Worm (Caenorhabditis elegans) whole organism, L4 larva: ENCODE data around the gene clec-67.

Experiments
- R02D3.7 ChIP-seq: fragments of 150-350 bp; sonication (generic microtip); optimal IDR thresholded peaks from 3 replicates; lab custom pipeline; 2014; ENCODE audit warnings: missing biosample characterization, missing genetic modification characterization
- ZK546.5 ChIP-seq, 2 experiments: sonication (generic microtip); optimal IDR thresholded peaks; 2 replicates each; lab custom pipeline; 2017; ENCODE audit warnings: missing biosample characterization in 2 of 2, missing genetic modification characterization in 2 of 2
- aly-2 ChIP-seq: sonication (generic microtip); optimal IDR thresholded peaks from 2 replicates; lab custom pipeline; 2018; ENCODE audit warnings: missing biosample characterization, missing genetic modification characterization
- dve-1 ChIP-seq: sonication (generic microtip); optimal IDR thresholded peaks from 2 replicates; lab custom pipeline; 2017; ENCODE audit warnings: antibody characterized with exemption, mild to moderate bottlenecking, missing genetic modification characterization, missing compliant biosample characterization; ENCODE audit not compliant: insufficient read depth
- fos-1 ChIP-seq: fragments of 150-350 bp; optimal IDR thresholded peaks from 2 replicates; lab custom pipeline; 2014; ENCODE audit warnings: missing biosample characterization, missing genetic modification characterization
- nhr-10 ChIP-seq: fragments of 150-350 bp; optimal IDR thresholded peaks from 2 replicates; lab custom pipeline; 2014; ENCODE audit warnings: missing biosample characterization, missing genetic modification characterization
- nhr-237 ChIP-seq: sonication (generic microtip); optimal IDR thresholded peaks from 2 replicates; lab custom pipeline; 2017; ENCODE audit warnings: missing biosample characterization, missing genetic modification characterization
- nhr-76 ChIP-seq: fragments of 150-350 bp; optimal IDR thresholded peaks from 2 replicates; lab custom pipeline; 2014; ENCODE audit warnings: missing biosample characterization, missing genetic modification characterization
- nhr-77 ChIP-seq: fragments of 150-350 bp; optimal IDR thresholded peaks from 2 replicates; lab custom pipeline; 2014; ENCODE audit warnings: missing biosample characterization, missing genetic modification characterization
- pha-4 ChIP-seq, 2 experiments: fragments of 150-350 bp in 1 of 2; fragments of 200-800 bp in 1 of 2; sonication (Bioruptor generic) in 1 of 2; IDR thresholded peaks in 1 of 2; optimal IDR thresholded peaks in 1 of 2; 2 replicates each; pipeline versions ENCODE4 v1.3.6 to Lab custom; 2014 to 2022; ENCODE audit warnings: missing genetic modification characterization in 2 of 2, missing genetic modification reagents in 2 of 2, missing biosample characterization in 1 of 2, missing compliant biosample characterization in 1 of 2
- snpc-4 ChIP-seq: fragments of 150-350 bp; optimal IDR thresholded peaks from 2 replicates; lab custom pipeline; 2014; ENCODE audit warnings: missing biosample characterization, missing genetic modification characterization
- unc-130 ChIP-seq: sonication (generic microtip); optimal IDR thresholded peaks from 2 replicates; lab custom pipeline; 2016; ENCODE audit warnings: missing genetic modification reagents, missing genetic modification characterization, missing compliant biosample characterization
- unc-62 ChIP-seq, 3 experiments: fragments of 150-350 bp in 1 of 3; sonication (generic microtip); optimal IDR thresholded peaks in 2 of 3; peaks in 1 of 3; 1 replicate in 1 of 3; 2 replicates in 2 of 3; lab custom pipeline; 2014 to 2017; ENCODE audit warnings: missing biosample characterization in 3 of 3, missing genetic modification characterization in 3 of 3, missing genetic modification reagents in 3 of 3, missing genotype in 1 of 3

- no peak for TF ChIP-seq R02D3.7 (tag; lab: Kevin White, UChicago)
- TF ChIP-seq fos-1: no peak
- TF ChIP-seq nhr-77 (tag; lab: Kevin White, UChicago): no peak
- no peak for TF ChIP-seq nhr-76 (tag; lab: Kevin White, UChicago)
- TF ChIP-seq ZK546.5 (tag; optimal IDR thresholded peaks at IDR 0.05; lab: Kevin White, UChicago): no peak
- no peak for TF ChIP-seq dve-1 (tag; lab: Kevin White, UChicago)
- TF ChIP-seq snpc-4 (tag; lab: Kevin White, UChicago): no peak
- no peak for TF ChIP-seq nhr-10 (tag; lab: Kevin White, UChicago)
- TF ChIP-seq aly-2: no peak
- no peak for TF ChIP-seq pha-4 (GFP tag; IDR thresholded peaks at IDR 0.05; lab: Robert Waterston, UW)
- no peak for TF ChIP-seq pha-4 (tag; optimal IDR thresholded peaks at IDR 0.05; lab: Kevin White, UChicago)
- no peak for TF ChIP-seq unc-130 (GFP tag; lab: Kevin White, UChicago)
- TF ChIP-seq unc-62 (GFP tag; optimal IDR thresholded peaks at IDR 0.05 in 1 of 2; lab: Kevin White, UChicago): no peak
- TF ChIP-seq unc-62 (tag; optimal IDR thresholded peaks at IDR 0.05; lab: Kevin White, UChicago): no peak
- no peak for TF ChIP-seq nhr-237 (tag; lab: Kevin White, UChicago)
These were observed 3.8 kb upstream of the clec-67 start, which contains the start of gene F56D6.23 for ce11 chrIV:3918160-3918559.
